Fruit fly (Drosophila melanogaster): ENCODE measurements around the gene I-t.

The I-t gene

DNA sequence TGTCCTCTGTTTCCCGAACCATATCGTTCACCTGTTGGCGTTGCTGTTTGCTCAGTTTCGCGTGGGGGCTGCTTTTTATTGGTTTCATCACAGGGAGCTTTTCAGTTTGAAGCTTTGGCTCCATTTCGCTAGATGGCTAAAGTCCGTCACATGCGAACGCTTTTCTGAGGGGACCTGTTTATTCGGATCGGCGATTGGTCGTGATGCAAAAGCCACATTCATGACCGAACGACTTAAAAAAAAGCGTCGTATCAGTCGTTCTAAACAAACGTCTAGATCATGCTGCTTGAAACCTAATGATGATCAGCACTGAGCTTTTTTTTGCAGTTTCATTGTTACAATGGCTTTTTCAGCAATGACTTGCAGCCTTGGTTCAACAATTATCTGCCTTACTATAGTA lies 13.9 kb upstream of the I-t start, which contains the start of gene CG6908 (continued):
- TF ChIP-seq eyg (GFP tag; optimal IDR thresholded peaks at IDR 0.05) (no peak), slbo (GFP tag; IDR thresholded peaks at IDR 0.05) (peak; percentile 33; the same call in 1 of the 2 replicates), Usf (GFP tag; optimal IDR thresholded peaks at IDR 0.05) (no peak), Max (GFP tag; optimal IDR thresholded peaks at IDR 0.05) (no peak), chinmo (GFP tag; IDR thresholded peaks at IDR 0.05; ENCODE audit: partially characterized antibody) (peak; percentile 91; the same call in 3 of the 4 replicates), PHDP (tag; optimal IDR thresholded peaks at IDR 0.05) (peak; percentile 11), Nf-YC (tag; optimal IDR thresholded peaks at IDR 0.05) (peak; percentile 84), run (tag; optimal IDR thresholded peaks at IDR 0.05) (no peak), Pdp1 (GFP tag; optimal IDR thresholded peaks at IDR 0.05) (peak in 1 of 2 experiments; percentile 46), amos (GFP tag; IDR thresholded peaks at IDR 0.05; ENCODE audit: partially characterized antibody) (peak; percentile 21; the same call in 1 of the 2 replicates), CG12769 (tag; optimal IDR thresholded peaks at IDR 0.05) (peak; percentile 56), CG10462 (GFP tag; optimal IDR thresholded peaks at IDR 0.05) (no peak), pan (optimal IDR thresholded peaks at IDR 0.05) (no peak), pan (GFP tag; optimal IDR thresholded peaks at IDR 0.05 in 1 of 2, IDR thresholded peaks at IDR 0.05 in 1 of 2) (peak in 1 of 2 experiments; percentile 24)

DNA sequence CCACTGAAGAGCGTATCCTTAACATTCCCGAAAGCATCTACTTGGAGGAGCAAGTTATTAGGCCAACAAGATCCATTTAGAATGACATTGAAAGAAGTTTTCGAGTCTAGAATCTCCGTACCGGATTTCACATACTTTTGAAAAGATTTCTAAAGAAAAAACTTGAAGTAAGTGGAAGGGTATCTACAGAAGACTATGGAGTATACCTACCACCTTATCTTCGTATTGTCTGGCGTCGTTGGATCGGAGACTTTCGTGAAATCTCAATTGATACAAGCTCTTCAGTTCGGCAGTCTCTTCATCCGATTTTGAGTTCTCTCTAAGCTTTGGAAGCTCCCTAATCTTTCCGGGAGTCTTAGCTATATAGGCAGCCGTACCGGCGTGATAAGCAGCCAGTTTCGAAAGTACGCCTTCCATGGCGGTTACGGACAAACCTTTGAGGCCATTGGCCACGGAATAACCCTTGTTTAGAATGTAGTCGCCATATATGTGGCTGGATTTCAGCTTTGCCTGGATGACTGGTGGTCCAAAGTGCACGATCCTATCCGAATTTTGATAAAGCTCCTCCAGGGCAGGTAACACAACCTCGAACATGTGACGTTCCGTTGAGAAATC lies 12.9 kb upstream of the I-t start:
- peak in 1 of 2 experiments; percentile 36 for TF ChIP-seq Trl (optimal IDR thresholded peaks at IDR 0.05)
- TF ChIP-seq Trl (GFP tag; optimal IDR thresholded peaks at IDR 0.05) = no peak
- no peak for TF ChIP-seq h (optimal IDR thresholded peaks at IDR 0.05)
- no peak for TF ChIP-seq sim (GFP tag; IDR thresholded peaks at IDR 0.05)
- TF ChIP-seq kay (GFP tag; optimal IDR thresholded peaks at IDR 0.05) = no peak
- TF ChIP-seq ttk (GFP tag; IDR thresholded peaks at IDR 0.05) = no peak
- TF ChIP-seq ssp (GFP tag; IDR thresholded peaks at IDR 0.05) = no peak
- no peak for TF ChIP-seq crc (GFP tag; optimal IDR thresholded peaks at IDR 0.05)
- no peak for TF ChIP-seq Six4 (GFP tag; optimal IDR thresholded peaks at IDR 0.05)
- TF ChIP-seq Sry-δ (GFP tag; optimal IDR thresholded peaks at IDR 0.05) = no peak
- no peak for TF ChIP-seq CG5953 (GFP tag; IDR thresholded peaks at IDR 0.05)
- TF ChIP-seq Jarid2 (GFP tag; optimal IDR thresholded peaks at IDR 0.05) = peak; percentile 24
- TF ChIP-seq CG6689 (GFP tag; IDR thresholded peaks at IDR 0.05) = no peak
- TF ChIP-seq CG12769 (tag; optimal IDR thresholded peaks at IDR 0.05) = peak; percentile 60
- peak; percentile 82 for TF ChIP-seq D19A (tag; optimal IDR thresholded peaks at IDR 0.05)
- TF ChIP-seq CG11560 (tag; IDR thresholded peaks at IDR 0.05) = no peak
- no peak for TF ChIP-seq MESR4 (GFP tag; optimal IDR thresholded peaks at IDR 0.05)
- peak; percentile 82 for TF ChIP-seq Deaf1 (tag; optimal IDR thresholded peaks at IDR 0.05)
- no peak for TF ChIP-seq gsb (GFP tag; IDR thresholded peaks at IDR 0.05)
- no peak for TF ChIP-seq ab (GFP tag; optimal IDR thresholded peaks at IDR 0.05)
- no peak for TF ChIP-seq wor (GFP tag; IDR thresholded peaks at IDR 0.05)
- no peak for TF ChIP-seq CG1832 (GFP tag; optimal IDR thresholded peaks at IDR 0.05)
- TF ChIP-seq NfI (GFP tag; optimal IDR thresholded peaks at IDR 0.05) = no peak
- peak; percentile 49; the same call in 2 of the 3 replicates for TF ChIP-seq row (GFP tag; IDR thresholded peaks at IDR 0.05)
- no peak for TF ChIP-seq CG18619 (GFP tag; optimal IDR thresholded peaks at IDR 0.05)
- TF ChIP-seq dan (GFP tag; IDR thresholded peaks at IDR 0.05) = no peak
- TF ChIP-seq CG1603 (tag; optimal IDR thresholded peaks at IDR 0.05) = no peak
- peak; percentile 75 for TF ChIP-seq Med (GFP tag)
- TF ChIP-seq croc (GFP tag; conservative IDR thresholded peaks at IDR 0.05) = no peak
- TF ChIP-seq sug (tag; optimal IDR thresholded peaks at IDR 0.05) = peak; percentile 37
- no peak for TF ChIP-seq CG1647 (GFP tag; optimal IDR thresholded peaks at IDR 0.05)
- TF ChIP-seq Gug (GFP tag; IDR thresholded peaks at IDR 0.05) = no peak
- TF ChIP-seq CG9932 (GFP tag; IDR thresholded peaks at IDR 0.05) = peak; percentile 15; the same call in 1 of the 2 replicates
- peak; percentile 61; the same call in 1 of the 2 replicates for TF ChIP-seq GATAe (GFP tag; conservative IDR thresholded peaks at IDR 0.05)
- TF ChIP-seq grau (tag; optimal IDR thresholded peaks at IDR 0.05) = no peak
- TF ChIP-seq CG13287 (GFP tag; IDR thresholded peaks at IDR 0.05; ENCODE audit: partially characterized antibody) = 0 out of 2 replicates have a peak, but pooled peaks have one; percentile 13
- no peak for TF ChIP-seq YL-1 (GFP tag; optimal IDR thresholded peaks at IDR 0.05)
- TF ChIP-seq peb (GFP tag; IDR thresholded peaks at IDR 0.05) = no peak
